Worm (Caenorhabditis elegans) whole organism, mixed stage, embryonic: ENCODE results near the gene dhs-8.

Source experiments
- blmp-1 ChIP-seq: fragments of 150-350 bp; optimal IDR thresholded peaks from 2 replicates; lab custom pipeline; 2014; ENCODE audit warnings: missing biosample characterization, missing genetic modification characterization
- ceh-43 ChIP-seq: fragments of 200-800 bp; sonication (Bioruptor generic); optimal IDR thresholded peaks from 2 replicates; lab custom pipeline; 2018; ENCODE audit warnings: mild to moderate bottlenecking, missing genetic modification characterization, moderate library complexity, missing compliant biosample characterization
- elt-3 ChIP-seq: fragments of 150-350 bp; optimal IDR thresholded peaks from 2 replicates; lab custom pipeline; 2014; ENCODE audit warnings: missing biosample characterization, missing genetic modification characterization
- ham-2 ChIP-seq: fragments of 200-800 bp; sonication (Bioruptor generic); optimal IDR thresholded peaks from 2 replicates; lab custom pipeline; 2018; ENCODE audit warnings: mild to moderate bottlenecking, missing genetic modification characterization, missing compliant biosample characterization
- hlh-1 ChIP-seq: fragments of 150-350 bp; optimal IDR thresholded peaks from 2 replicates; lab custom pipeline; 2014; ENCODE audit warnings: missing biosample characterization, missing genetic modification reagents, missing genetic modification characterization
- lsy-2 ChIP-seq: fragments of 150-350 bp; optimal IDR thresholded peaks from 2 replicates; lab custom pipeline; 2014; ENCODE audit warnings: missing biosample characterization, missing genetic modification characterization
- nhr-2 ChIP-seq: fragments of 150-350 bp; optimal IDR thresholded peaks from 2 replicates; lab custom pipeline; 2014; ENCODE audit warnings: missing biosample characterization, missing genetic modification characterization
- nhr-237 ChIP-seq: fragments of 150-350 bp; optimal IDR thresholded peaks from 2 replicates; lab custom pipeline; 2014; ENCODE audit warnings: missing biosample characterization, missing genetic modification characterization
- nhr-76 ChIP-seq: sonication (generic microtip); optimal IDR thresholded peaks from 2 replicates; lab custom pipeline; 2017; ENCODE audit warnings: missing biosample characterization, missing genetic modification characterization
- pha-4 ChIP-seq: fragments of 150-350 bp; optimal IDR thresholded peaks from 2 replicates; lab custom pipeline; 2018; ENCODE audit warnings: missing biosample characterization, missing genetic modification reagents, missing genetic modification characterization
- sptf-1 ChIP-seq: sonication (generic microtip); optimal IDR thresholded peaks from 2 replicates; lab custom pipeline; 2017; ENCODE audit warnings: mild to moderate bottlenecking, missing genetic modification characterization, moderate library complexity, missing compliant biosample characterization
- unc-62 ChIP-seq: fragments of 150-350 bp; optimal IDR thresholded peaks from 2 replicates; lab custom pipeline; 2014; ENCODE audit warnings: missing biosample characterization, missing genetic modification reagents, missing genetic modification characterization

ce11 chrII:14502997-14503396 is 5.2 kb downstream of the dhs-8 start, which contains the start of gene K10H10.6:
- no peak for TF ChIP-seq pha-4 (tag; lab: Kevin White, UChicago)
- no peak for TF ChIP-seq hlh-1
- TF ChIP-seq elt-3: no peak
- no peak for TF ChIP-seq nhr-76
- TF ChIP-seq nhr-237 (tag; lab: Kevin White, UChicago): no peak
- TF ChIP-seq lsy-2: no peak
- TF ChIP-seq sptf-1 (tag; lab: Kevin White, UChicago): no peak
- TF ChIP-seq blmp-1 (tag; lab: Kevin White, UChicago): no peak
- no peak for TF ChIP-seq unc-62
- TF ChIP-seq ham-2 (GFP tag; lab: Kevin White, UChicago): no peak
- TF ChIP-seq ceh-43 (GFP tag; lab: Kevin White, UChicago): no peak
- TF ChIP-seq nhr-2 (tag; lab: Kevin White, UChicago): no peak
